Fruit fly (Drosophila melanogaster) whole organism, embryonic: ENCODE data around the gene Surf1.
A peak's percentile ranks its signal among the peaks of the same experiment; 100 is the strongest.

Experiments
- ATbp ChIP-seq: fragments of 200-800 bp; sonication (Bioruptor generic); optimal IDR thresholded peaks from 2 replicates; lab custom pipeline; 2017; ENCODE audit warnings: missing biosample characterization, mild to moderate bottlenecking, missing genetic modification characterization, missing genetic modification reagents
- Antp ChIP-seq: fragments of 200-800 bp; sonication (Bioruptor generic); optimal IDR thresholded peaks from 3 replicates; lab custom pipeline; 2016; ENCODE audit warnings: missing biosample characterization, missing genetic modification characterization
- Atf-2 ChIP-seq: fragments of 200-800 bp; sonication (Bioruptor generic); optimal IDR thresholded peaks from 2 replicates; lab custom pipeline; 2016; ENCODE audit warnings: missing biosample characterization, missing genetic modification characterization
- Awh ChIP-seq: fragments of 200-800 bp; sonication (Bioruptor generic); IDR thresholded peaks from 2 replicates; pipeline ENCODE4, ENCODE4 v1.3.6; 2022; ENCODE audit warnings: missing biosample characterization, missing genetic modification characterization
- CG10209 ChIP-seq: fragments of 200-800 bp; sonication (Bioruptor generic); optimal IDR thresholded peaks from 3 replicates; lab custom pipeline; 2017; ENCODE audit warnings: missing biosample characterization, mild to moderate bottlenecking, missing genetic modification characterization, missing genetic modification reagents
- CG10462 ChIP-seq: fragments of 200-800 bp; sonication (Bioruptor generic); optimal IDR thresholded peaks from 2 replicates; lab custom pipeline; 2016; ENCODE audit warnings: missing biosample characterization, missing genetic modification characterization
- CG10979 ChIP-seq: fragments of 200-800 bp; sonication (Bioruptor generic); optimal IDR thresholded peaks from 2 replicates; lab custom pipeline; 2018; ENCODE audit warnings: missing biosample characterization, mild to moderate bottlenecking, missing genetic modification characterization, moderate library complexity
- CG11560 ChIP-seq: fragments of 200-800 bp; sonication (Bioruptor generic); IDR thresholded peaks from 3 replicates; pipeline ENCODE4 v1.3.6; 2022; ENCODE audit warnings: missing biosample characterization, missing genetic modification characterization
- CG12219 ChIP-seq: fragments of 200-800 bp; sonication (Bioruptor generic); optimal IDR thresholded peaks from 3 replicates; lab custom pipeline; 2018; ENCODE audit warnings: missing biosample characterization, mild to moderate bottlenecking, missing genetic modification characterization
- CG15073 ChIP-seq: fragments of 200-800 bp; sonication (Bioruptor generic); optimal IDR thresholded peaks from 2 replicates; lab custom pipeline; 2016; ENCODE audit warnings: missing biosample characterization, missing genetic modification characterization
- CG15479 ChIP-seq: fragments of 200-800 bp; sonication (Bioruptor generic); optimal IDR thresholded peaks from 3 replicates; lab custom pipeline; 2019; ENCODE audit warnings: missing biosample characterization, mild to moderate bottlenecking, missing genetic modification characterization, moderate library complexity
- CG16863 ChIP-seq: fragments of 200-800 bp; sonication (Bioruptor generic); optimal IDR thresholded peaks from 3 replicates; lab custom pipeline; 2016; ENCODE audit warnings: missing biosample characterization, missing genetic modification characterization
- CG17802 ChIP-seq: fragments of 200-800 bp; sonication (Bioruptor generic); optimal IDR thresholded peaks from 2 replicates; lab custom pipeline; 2018; ENCODE audit warnings: missing biosample characterization, mild to moderate bottlenecking, missing genetic modification characterization, moderate library complexity
- CG18599 ChIP-seq: fragments of 200-800 bp; sonication (Bioruptor generic); optimal IDR thresholded peaks from 3 replicates; lab custom pipeline; 2017; ENCODE audit warnings: missing biosample characterization, missing genetic modification characterization, mild to moderate bottlenecking, moderate library complexity, missing genetic modification reagents
- CG18764 ChIP-seq: fragments of 200-800 bp; sonication (Bioruptor generic); optimal IDR thresholded peaks from 3 replicates; lab custom pipeline; 2016; ENCODE audit warnings: missing biosample characterization, missing genetic modification characterization
- CG2129 ChIP-seq: fragments of 200-800 bp; sonication (Bioruptor generic); IDR thresholded peaks from 2 replicates; pipeline ENCODE4 v1.3.6; 2022; ENCODE audit warnings: missing biosample characterization, missing genetic modification characterization; ENCODE audit not compliant: partially characterized antibody
- CG3065 ChIP-seq: fragments of 200-800 bp; sonication (Bioruptor generic); optimal IDR thresholded peaks from 2 replicates; lab custom pipeline; 2016; ENCODE audit warnings: missing biosample characterization, missing genetic modification characterization
- CG5953 ChIP-seq: fragments of 200-800 bp; sonication (Bioruptor generic); IDR thresholded peaks from 2 replicates; pipeline ENCODE4 v1.3.6; 2022; ENCODE audit warnings: missing biosample characterization, missing genetic modification characterization
- CG7786 ChIP-seq: fragments of 200-800 bp; sonication (Bioruptor generic); optimal IDR thresholded peaks from 2 replicates; lab custom pipeline; 2016; ENCODE audit warnings: missing biosample characterization, missing genetic modification characterization
- CG7987 ChIP-seq: fragments of 200-800 bp; sonication (Bioruptor generic); optimal IDR thresholded peaks from 2 replicates; lab custom pipeline; 2018; ENCODE audit warnings: missing biosample characterization, mild to moderate bottlenecking, missing genetic modification characterization, moderate library complexity
- CG8089 ChIP-seq: fragments of 200-800 bp; sonication (Bioruptor generic); optimal IDR thresholded peaks from 3 replicates; lab custom pipeline; 2016; ENCODE audit warnings: missing biosample characterization, missing genetic modification characterization
- CG9797 ChIP-seq: fragments of 200-800 bp; sonication (Bioruptor generic); optimal IDR thresholded peaks from 3 replicates; lab custom pipeline; 2018; ENCODE audit warnings: missing biosample characterization, mild to moderate bottlenecking, missing genetic modification characterization
- CG9817 ChIP-seq: fragments of 200-800 bp; sonication (Bioruptor generic); optimal IDR thresholded peaks from 2 replicates; lab custom pipeline; 2018; ENCODE audit warnings: missing biosample characterization, mild to moderate bottlenecking, missing genetic modification characterization, moderate library complexity
- Dad ChIP-seq: fragments of 200-800 bp; sonication (Bioruptor generic); optimal IDR thresholded peaks from 3 replicates; lab custom pipeline; 2016; ENCODE audit warnings: missing biosample characterization, missing genetic modification characterization
- Ets65A ChIP-seq: fragments of 200-800 bp; sonication (Bioruptor generic); peaks from one replicate; lab custom pipeline; 2016; ENCODE audit warnings: missing biosample characterization, missing genetic modification characterization
- HHEX ChIP-seq: fragments of 200-800 bp; sonication (Bioruptor generic); optimal IDR thresholded peaks from 3 replicates; lab custom pipeline; 2017; ENCODE audit warnings: missing biosample characterization, mild to moderate bottlenecking, missing genetic modification characterization, missing genetic modification reagents
- HLH54F ChIP-seq: fragments of 200-800 bp; sonication (Bioruptor generic); optimal IDR thresholded peaks from 3 replicates; lab custom pipeline; 2016; ENCODE audit warnings: missing biosample characterization, missing genetic modification characterization
- Hr39 ChIP-seq: fragments of >200 bp; optimal IDR thresholded peaks from 2 replicates; lab custom pipeline; 2017
- MBD-R2 ChIP-seq: fragments of 200-800 bp; sonication (Bioruptor generic); IDR thresholded peaks from 2 replicates; pipeline ENCODE4 v1.3.6; 2022; ENCODE audit warnings: missing biosample characterization, missing genetic modification characterization
- Med ChIP-seq: fragments of 200-800 bp; sonication (Bioruptor generic); peaks from one replicate; lab custom pipeline; 2016; ENCODE audit warnings: missing biosample characterization, missing genetic modification characterization, mild to moderate bottlenecking, inconsistent platforms, moderate library complexity
- Mes4 ChIP-seq: fragments of 200-800 bp; sonication (Bioruptor generic); optimal IDR thresholded peaks from 2 replicates; lab custom pipeline; 2016; ENCODE audit warnings: missing biosample characterization, missing genetic modification characterization
- Rx ChIP-seq: fragments of 200-800 bp; sonication (Bioruptor generic); IDR thresholded peaks from 2 replicates; pipeline ENCODE4 v1.3.6; 2022; ENCODE audit warnings: missing biosample characterization, missing genetic modification characterization
- Scr ChIP-seq: fragments of 200-800 bp; sonication (Bioruptor generic); IDR thresholded peaks from 2 replicates; pipeline ENCODE4 v1.3.6; 2022; ENCODE audit warnings: missing biosample characterization, missing genetic modification characterization; ENCODE audit not compliant: partially characterized antibody
- Sox102F ChIP-seq: fragments of 200-800 bp; sonication (Bioruptor generic); optimal IDR thresholded peaks from 2 replicates; lab custom pipeline; 2018; ENCODE audit warnings: missing biosample characterization, mild to moderate bottlenecking, missing genetic modification characterization, moderate library complexity
- bowl ChIP-seq: fragments of 200-800 bp; sonication (Bioruptor generic); IDR thresholded peaks from 2 replicates; pipeline ENCODE4 v1.3.6; 2022; ENCODE audit warnings: missing biosample characterization, missing genetic modification characterization
- chif ChIP-seq, 2 experiments: fragments of 200-800 bp; sonication (Bioruptor generic); optimal IDR thresholded peaks; 3 replicates each; lab custom pipeline; 2016; ENCODE audit warnings: missing biosample characterization in 2 of 2, missing genetic modification characterization in 2 of 2
- esg ChIP-seq: fragments of 200-800 bp; sonication (Bioruptor generic); conservative IDR thresholded peaks from 2 replicates; pipeline ENCODE4 v1.3.6; 2022; ENCODE audit warnings: missing biosample characterization, missing genetic modification characterization
- fd3F ChIP-seq: fragments of 200-800 bp; sonication (Bioruptor generic); optimal IDR thresholded peaks from 2 replicates; lab custom pipeline; 2018; ENCODE audit warnings: missing biosample characterization, mild to moderate bottlenecking, missing genetic modification characterization, moderate library complexity
- gcm ChIP-seq: fragments of 200-800 bp; sonication (Bioruptor generic); optimal IDR thresholded peaks from 2 replicates; lab custom pipeline; 2019; ENCODE audit warnings: missing biosample characterization, mild to moderate bottlenecking, missing genetic modification characterization, moderate library complexity
- h ChIP-seq: fragments of >200 bp; optimal IDR thresholded peaks from 2 replicates; lab custom pipeline; 2017
- hbn ChIP-seq: fragments of 200-800 bp; sonication (Bioruptor generic); IDR thresholded peaks from 2 replicates; pipeline ENCODE4 v1.3.6; 2022; ENCODE audit warnings: missing biosample characterization, missing genetic modification characterization; ENCODE audit not compliant: partially characterized antibody
- inv ChIP-seq: fragments of 200-800 bp; sonication (Bioruptor generic); IDR thresholded peaks from 2 replicates; pipeline ENCODE4 v1.3.6; 2022; ENCODE audit warnings: missing biosample characterization, missing genetic modification characterization; ENCODE audit not compliant: partially characterized antibody
- jumu ChIP-seq: fragments of 200-800 bp; sonication (Bioruptor generic); optimal IDR thresholded peaks from 3 replicates; lab custom pipeline; 2016; ENCODE audit warnings: missing biosample characterization, missing genetic modification characterization
- kay ChIP-seq: fragments of 200-800 bp; sonication (Bioruptor generic); optimal IDR thresholded peaks from 2 replicates; lab custom pipeline; 2016; ENCODE audit warnings: missing biosample characterization, missing genetic modification characterization
- sc ChIP-seq, 3 experiments: fragments of >200 bp in 2 of 3; fragments of 200-800 bp in 1 of 3; sonication (Bioruptor generic) in 1 of 3; optimal IDR thresholded peaks; 2 replicates in 2 of 3; 3 replicates in 1 of 3; lab custom pipeline; 2017; ENCODE audit warnings: mild to moderate bottlenecking in 1 of 3, missing biosample characterization in 1 of 3, missing genetic modification characterization in 1 of 3, missing genetic modification reagents in 1 of 3
- sr ChIP-seq: fragments of 200-800 bp; sonication (Bioruptor generic); IDR thresholded peaks from 3 replicates; pipeline ENCODE4 v1.3.6; 2022; ENCODE audit warnings: missing biosample characterization, missing genetic modification characterization
- ssp ChIP-seq: fragments of 200-800 bp; sonication (Bioruptor generic); IDR thresholded peaks from 2 replicates; pipeline ENCODE4 v1.3.6; 2022; ENCODE audit warnings: missing biosample characterization, missing genetic modification characterization
- stc ChIP-seq: fragments of 200-800 bp; sonication (Bioruptor generic); IDR thresholded peaks from 2 replicates; pipeline ENCODE4 v1.3.6; 2022; ENCODE audit warnings: missing biosample characterization, missing genetic modification characterization
- tgo ChIP-seq: fragments of 200-800 bp; sonication (Bioruptor generic); IDR thresholded peaks from 3 replicates; pipeline ENCODE4 v1.3.6; 2022; ENCODE audit warnings: missing biosample characterization, missing genetic modification characterization
- tll ChIP-seq, 2 experiments: fragments of 200-800 bp in 1 of 2; fragments of >200 bp in 1 of 2; sonication (Bioruptor generic) in 1 of 2; optimal IDR thresholded peaks; 2 replicates each; lab custom pipeline; 2017 to 2019; ENCODE audit warnings: missing biosample characterization in 2 of 2, missing genetic modification characterization in 2 of 2, mild to moderate bottlenecking in 1 of 2, moderate library complexity in 1 of 2
- tx ChIP-seq: fragments of 200-800 bp; sonication (Bioruptor generic); optimal IDR thresholded peaks from 2 replicates; lab custom pipeline; 2016; ENCODE audit warnings: missing biosample characterization, missing genetic modification characterization
- zen ChIP-seq: fragments of 200-800 bp; sonication (Bioruptor generic); optimal IDR thresholded peaks from 3 replicates; lab custom pipeline; 2018; ENCODE audit warnings: missing biosample characterization, mild to moderate bottlenecking, missing genetic modification characterization, moderate library complexity

Gene Surf1

dm6 chr3L:6975875-6976274 lies 17.7 kb downstream of the Surf1 start (continued):
- TF ChIP-seq fd3F: no peak
- no peak for TF ChIP-seq CG7987 (GFP tag; lab: Kevin White, UChicago)
- TF ChIP-seq Ets65A (GFP tag; lab: Kevin White, UChicago): no peak
- TF ChIP-seq kay (GFP tag; lab: Kevin White, UChicago): no peak
- no peak for TF ChIP-seq ATbp (GFP tag; lab: Kevin White, UChicago)
- peak; percentile 96 for TF ChIP-seq CG17802 (tag; lab: Kevin White, UChicago)
- no peak for TF ChIP-seq Antp (GFP tag; lab: Kevin White, UChicago)
- no peak for TF ChIP-seq Atf-2 (GFP tag; lab: Kevin White, UChicago)
- TF ChIP-seq gcm (GFP tag; lab: Kevin White, UChicago): no peak
- no peak for TF ChIP-seq CG15073 (GFP tag; lab: Kevin White, UChicago)
- no peak for TF ChIP-seq hbn (GFP tag; lab: Robert Waterston, UW)
- TF ChIP-seq CG5953 (GFP tag; lab: Robert Waterston, UW): no peak
- no peak for TF ChIP-seq HLH54F (GFP tag; lab: Kevin White, UChicago)
- no peak for TF ChIP-seq CG15479
- no peak for TF ChIP-seq tgo (GFP tag; lab: Robert Waterston, UW)
- no peak for TF ChIP-seq CG9817 (tag; lab: Kevin White, UChicago)
- no peak for TF ChIP-seq CG18599 (GFP tag; lab: Kevin White, UChicago)
- no peak for TF ChIP-seq CG7786 (GFP tag; lab: Kevin White, UChicago)
- no peak for TF ChIP-seq Scr (GFP tag; lab: Robert Waterston, UW)
- no peak for TF ChIP-seq inv (GFP tag; lab: Robert Waterston, UW)
- no peak for TF ChIP-seq CG18764 (GFP tag; lab: Kevin White, UChicago)
- TF ChIP-seq CG16863 (GFP tag; lab: Kevin White, UChicago): no peak
- peak; percentile 84 for TF ChIP-seq Hr39
- no peak for TF ChIP-seq CG3065 (GFP tag; lab: Kevin White, UChicago)
- no peak for TF ChIP-seq h (lab: Kevin White, UChicago)
- TF ChIP-seq tx (GFP tag; lab: Kevin White, UChicago): no peak
- TF ChIP-seq zen (tag; lab: Kevin White, UChicago): peak; percentile 19
- no peak for TF ChIP-seq CG10462
- TF ChIP-seq CG10209 (GFP tag; lab: Kevin White, UChicago): no peak
- TF ChIP-seq CG10979 (tag; lab: Kevin White, UChicago): no peak
- TF ChIP-seq Awh: peak; percentile 73; the same call in 1 of the 2 replicates
- no peak for TF ChIP-seq sc (optimal IDR thresholded peaks at IDR 0.05; lab: Kevin White, UChicago)
- no peak for TF ChIP-seq sc (GFP tag; optimal IDR thresholded peaks at IDR 0.05; lab: Kevin White, UChicago)
- TF ChIP-seq Mes4 (GFP tag; lab: Kevin White, UChicago): no peak
- no peak for TF ChIP-seq CG2129 (GFP tag; lab: Robert Waterston, UW)
- peak; percentile 28 for TF ChIP-seq Med
- TF ChIP-seq CG8089: no peak
- no peak for TF ChIP-seq Sox102F (GFP tag; lab: Kevin White, UChicago)
- no peak for TF ChIP-seq CG12219 (GFP tag; lab: Kevin White, UChicago)
- TF ChIP-seq bowl (GFP tag; lab: Robert Waterston, UW): no peak
- no peak for TF ChIP-seq esg
- TF ChIP-seq Rx: no peak
- TF ChIP-seq MBD-R2 (GFP tag; lab: Robert Waterston, UW): no peak
- no peak for TF ChIP-seq tll (GFP tag; optimal IDR thresholded peaks at IDR 0.05; lab: Kevin White, UChicago)
- no peak for TF ChIP-seq CG11560
- no peak for TF ChIP-seq stc (GFP tag; lab: Robert Waterston, UW)
- TF ChIP-seq HHEX (GFP tag; lab: Kevin White, UChicago): no peak
- TF ChIP-seq jumu: no peak
- no peak for TF ChIP-seq Dad (GFP tag; lab: Kevin White, UChicago)
- no peak for TF ChIP-seq sr (GFP tag; lab: Robert Waterston, UW)
- TF ChIP-seq CG9797: no peak
- TF ChIP-seq chif (GFP tag; optimal IDR thresholded peaks at IDR 0.05; lab: Kevin White, UChicago): no peak
- no peak for TF ChIP-seq ssp (GFP tag; lab: Robert Waterston, UW)
